Worm (Caenorhabditis elegans) whole organism, L3 larva: ENCODE results near the gene F38B7.2.
A peak's percentile ranks its signal among the peaks of the same experiment; 100 is the strongest.

Experiments
- R02D3.7 ChIP-seq: fragments of 150-350 bp; optimal IDR thresholded peaks from 2 replicates; lab custom pipeline; 2014; ENCODE audit warnings: missing biosample characterization, missing genetic modification characterization
- ama-1 ChIP-seq: fragments of 150-350 bp; optimal IDR thresholded peaks from 2 replicates; lab custom pipeline; 2018
- ceh-16 ChIP-seq: sonication (generic microtip); optimal IDR thresholded peaks from 2 replicates; lab custom pipeline; 2017; ENCODE audit warnings: missing biosample characterization, missing genetic modification characterization
- ceh-28 ChIP-seq: fragments of 150-350 bp; optimal IDR thresholded peaks from 2 replicates; lab custom pipeline; 2014; ENCODE audit warnings: missing biosample characterization, missing genetic modification reagents, missing genetic modification characterization
- ceh-82 ChIP-seq: fragments of 150-350 bp; optimal IDR thresholded peaks from 2 replicates; lab custom pipeline; 2014; ENCODE audit warnings: missing biosample characterization, missing genetic modification characterization
- ceh-9 ChIP-seq: sonication (generic microtip); optimal IDR thresholded peaks from 2 replicates; lab custom pipeline; 2018; ENCODE audit warnings: missing biosample characterization, missing genetic modification characterization
- egl-5 ChIP-seq: fragments of 150-350 bp; optimal IDR thresholded peaks from 2 replicates; lab custom pipeline; 2017; ENCODE audit warnings: missing biosample characterization, missing genetic modification reagents, missing genetic modification characterization, inconsistent platforms
- elt-1 ChIP-seq: fragments of 150-350 bp; optimal IDR thresholded peaks from 2 replicates; lab custom pipeline; 2014; ENCODE audit warnings: missing biosample characterization, missing genetic modification characterization
- elt-3 ChIP-seq, 3 experiments: fragments of 150-350 bp in 1 of 3; sonication (generic microtip) in 2 of 3; optimal IDR thresholded peaks; 2 replicates in 2 of 3; 4 replicates in 1 of 3; lab custom pipeline; 2014 to 2017; ENCODE audit warnings: missing biosample characterization in 3 of 3, missing genetic modification characterization in 3 of 3
- eor-1 ChIP-seq, 2 experiments: fragments of 150-350 bp; optimal IDR thresholded peaks; 2 replicates each; lab custom pipeline; 2014 to 2018; ENCODE audit warnings: missing biosample characterization in 2 of 2, missing genetic modification characterization in 2 of 2
- fkh-10 ChIP-seq: sonication (generic microtip); optimal IDR thresholded peaks from 2 replicates; lab custom pipeline; 2017; ENCODE audit warnings: missing biosample characterization, missing genetic modification reagents, missing genetic modification characterization
- fkh-2 ChIP-seq: fragments of 150-350 bp; optimal IDR thresholded peaks from 2 replicates; lab custom pipeline; 2014; ENCODE audit warnings: missing biosample characterization, missing genetic modification reagents, missing genetic modification characterization
- hmg-11 ChIP-seq: sonication (generic microtip); optimal IDR thresholded peaks from 2 replicates; lab custom pipeline; 2016; ENCODE audit warnings: missing genetic modification characterization, missing compliant biosample characterization
- lin-15B ChIP-seq: fragments of 150-350 bp; optimal IDR thresholded peaks from 2 replicates; lab custom pipeline; 2014; ENCODE audit warnings: missing biosample characterization, missing genetic modification characterization
- lsy-12 ChIP-seq: sonication (generic microtip); optimal IDR thresholded peaks from 2 replicates; lab custom pipeline; 2016; ENCODE audit warnings: mild to moderate bottlenecking, missing genetic modification characterization, missing compliant biosample characterization
- mdl-1 ChIP-seq: fragments of 150-350 bp; optimal IDR thresholded peaks from 2 replicates; lab custom pipeline; 2014; ENCODE audit warnings: missing biosample characterization, missing genetic modification characterization
- mml-1 ChIP-seq: fragments of 150-350 bp; sonication (generic microtip); optimal IDR thresholded peaks from 3 replicates; lab custom pipeline; 2014; ENCODE audit warnings: missing biosample characterization, missing genetic modification characterization
- nfya-1 ChIP-seq: sonication (generic microtip); optimal IDR thresholded peaks from 2 replicates; lab custom pipeline; 2017; ENCODE audit warnings: missing genetic modification characterization, mild to moderate bottlenecking, missing compliant biosample characterization, antibody characterized with exemption, moderate library complexity; ENCODE audit not compliant: insufficient read depth
- nhr-11 ChIP-seq: fragments of 150-350 bp; optimal IDR thresholded peaks from 2 replicates; lab custom pipeline; 2014; ENCODE audit warnings: missing biosample characterization, missing genetic modification characterization
- nhr-12 ChIP-seq: fragments of 150-350 bp; optimal IDR thresholded peaks from 2 replicates; lab custom pipeline; 2014; ENCODE audit warnings: missing biosample characterization, missing genetic modification characterization
- nhr-237 ChIP-seq: fragments of 150-350 bp; optimal IDR thresholded peaks from 2 replicates; lab custom pipeline; 2014; ENCODE audit warnings: missing biosample characterization, missing genetic modification characterization
- nhr-25 ChIP-seq: sonication (generic microtip); optimal IDR thresholded peaks from 2 replicates; lab custom pipeline; 2017; ENCODE audit warnings: missing biosample characterization, missing genetic modification characterization
- nhr-28 ChIP-seq: fragments of 150-350 bp; optimal IDR thresholded peaks from 2 replicates; lab custom pipeline; 2014; ENCODE audit warnings: missing biosample characterization, missing genetic modification characterization
- nhr-43 ChIP-seq: sonication (generic microtip); optimal IDR thresholded peaks from 2 replicates; lab custom pipeline; 2016; ENCODE audit warnings: mild to moderate bottlenecking, missing genetic modification characterization, missing compliant biosample characterization; ENCODE audit not compliant: poor library complexity, severe bottlenecking
- nhr-67 ChIP-seq: fragments of 150-350 bp; optimal IDR thresholded peaks from 2 replicates; lab custom pipeline; 2014; ENCODE audit warnings: missing biosample characterization, missing genetic modification characterization
- nhr-76 ChIP-seq: fragments of 150-350 bp; sonication (generic microtip); optimal IDR thresholded peaks from 5 replicates; lab custom pipeline; 2014; ENCODE audit warnings: missing biosample characterization, missing genetic modification characterization
- nhr-77 ChIP-seq: fragments of 150-350 bp; optimal IDR thresholded peaks from 2 replicates; lab custom pipeline; 2014; ENCODE audit warnings: missing biosample characterization, missing genetic modification characterization
- pha-4 ChIP-seq: fragments of 150-350 bp; optimal IDR thresholded peaks from 2 replicates; lab custom pipeline; 2014; ENCODE audit warnings: missing biosample characterization, missing genetic modification reagents, missing genetic modification characterization
- sea-2 ChIP-seq: fragments of 150-350 bp; sonication (generic microtip); optimal IDR thresholded peaks from 4 replicates; lab custom pipeline; 2014; ENCODE audit warnings: missing biosample characterization, missing genetic modification reagents, missing genetic modification characterization
- skn-1 ChIP-seq: fragments of 150-350 bp; optimal IDR thresholded peaks from 2 replicates; lab custom pipeline; 2014; ENCODE audit warnings: missing biosample characterization, missing genetic modification characterization
- snpc-4 ChIP-seq: fragments of 150-350 bp; optimal IDR thresholded peaks from 2 replicates; lab custom pipeline; 2014; ENCODE audit warnings: missing biosample characterization, missing genetic modification characterization
- tbx-2 ChIP-seq: sonication (generic microtip); optimal IDR thresholded peaks from 2 replicates; lab custom pipeline; 2016; ENCODE audit warnings: mild to moderate bottlenecking, missing genetic modification characterization, missing compliant biosample characterization
- unc-62 ChIP-seq: fragments of 150-350 bp; sonication (generic microtip); optimal IDR thresholded peaks from 4 replicates; lab custom pipeline; 2014; ENCODE audit warnings: missing biosample characterization, missing genetic modification reagents, missing genetic modification characterization
- zag-1 ChIP-seq: fragments of 150-350 bp; optimal IDR thresholded peaks from 2 replicates; lab custom pipeline; 2014; ENCODE audit warnings: missing biosample characterization, missing genetic modification characterization
- ztf-11 ChIP-seq: fragments of 150-350 bp; optimal IDR thresholded peaks from 2 replicates; lab custom pipeline; 2014; ENCODE audit warnings: missing biosample characterization, missing genetic modification characterization
- ztf-4 ChIP-seq: fragments of 150-350 bp; optimal IDR thresholded peaks from 2 replicates; lab custom pipeline; 2014; ENCODE audit warnings: missing biosample characterization, missing genetic modification characterization

The F38B7.2 gene

DNA sequence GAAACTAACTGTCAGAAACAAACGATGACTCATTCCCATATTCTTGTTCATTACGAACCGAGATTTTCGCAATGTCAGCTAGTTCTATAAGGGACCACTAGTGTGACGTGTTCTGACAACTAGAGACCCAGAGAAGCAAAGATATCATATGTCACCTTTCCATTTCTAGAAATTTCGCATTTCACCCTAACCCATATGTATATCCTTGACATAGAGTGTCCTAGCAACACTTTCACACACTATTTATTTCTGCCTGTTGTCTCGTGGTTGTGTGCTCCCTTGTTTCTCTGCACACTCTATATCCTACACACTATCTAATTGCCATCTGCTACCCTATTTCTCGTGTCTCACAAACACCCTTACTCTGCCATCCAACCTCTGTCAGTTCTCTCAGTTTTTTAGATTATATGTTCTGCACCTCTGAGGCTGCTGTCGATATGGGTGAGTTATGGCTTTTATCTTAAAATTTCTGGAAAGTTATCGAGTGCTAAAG is 5.2 kb downstream of the F38B7.2 start, which contains the start of the genes F38B7.17 and F38B7.3 (continued):
- TF ChIP-seq ceh-9 (tag; lab: Kevin White, UChicago) (no peak), hmg-11 (no peak), nhr-12 (tag; lab: Kevin White, UChicago) (no peak), ztf-4 (tag; lab: Kevin White, UChicago) (no peak), unc-62 (no peak), elt-3 (tag; optimal IDR thresholded peaks at IDR 0.05; lab: Kevin White, UChicago) (no peak), lin-15B (tag; lab: Kevin White, UChicago) (no peak), fkh-2 (no peak), nfya-1 (tag; lab: Kevin White, UChicago) (peak; percentile 68), nhr-237 (tag; lab: Kevin White, UChicago) (no peak), elt-1 (tag; lab: Kevin White, UChicago) (peak; percentile 4), zag-1 (tag; lab: Kevin White, UChicago) (no peak), fkh-10 (GFP tag; lab: Kevin White, UChicago) (no peak), lsy-12 (tag; lab: Kevin White, UChicago) (no peak), ceh-82 (no peak), nhr-43 (peak; percentile 15), R02D3.7 (tag; lab: Kevin White, UChicago) (no peak), nhr-76 (no peak), mdl-1 (peak; percentile 75), ceh-28 (tag; lab: Kevin White, UChicago) (no peak), nhr-28 (no peak)

- no peak for TF ChIP-seq mdl-1
- no peak for TF ChIP-seq nfya-1 (tag; lab: Kevin White, UChicago)
- no peak for TF ChIP-seq skn-1
- TF ChIP-seq pha-4 = no peak
- no peak for TF ChIP-seq nhr-12 (tag; lab: Kevin White, UChicago)
- TF ChIP-seq nhr-25 (tag; lab: Kevin White, UChicago) = no peak
- TF ChIP-seq nhr-28 = no peak
- TF ChIP-seq nhr-67 (tag; lab: Kevin White, UChicago) = no peak
- no peak for TF ChIP-seq hmg-11
- TF ChIP-seq tbx-2 (tag; lab: Kevin White, UChicago) = no peak
- no peak for TF ChIP-seq nhr-43
- no peak for TF ChIP-seq ceh-28 (tag; lab: Kevin White, UChicago)
- TF ChIP-seq egl-5 (tag; lab: Kevin White, UChicago) = no peak
- no peak for TF ChIP-seq ztf-4 (tag; lab: Kevin White, UChicago)
- TF ChIP-seq unc-62 = no peak
- no peak for TF ChIP-seq mml-1 (tag; lab: Kevin White, UChicago)
- no peak for TF ChIP-seq eor-1 (tag; optimal IDR thresholded peaks at IDR 0.05; lab: Kevin White, UChicago)
- no peak for TF ChIP-seq snpc-4 (tag; lab: Kevin White, UChicago)
- TF ChIP-seq ama-1 (lab: Kevin White, UChicago) = no peak
These were observed 8.6 kb downstream of the F38B7.2 start, which contains the start of gene srx-85 for ce11 chrV:11552379-11552778. Gene srx-85 (plus strand): TSS chrV:11552679.

DNA sequence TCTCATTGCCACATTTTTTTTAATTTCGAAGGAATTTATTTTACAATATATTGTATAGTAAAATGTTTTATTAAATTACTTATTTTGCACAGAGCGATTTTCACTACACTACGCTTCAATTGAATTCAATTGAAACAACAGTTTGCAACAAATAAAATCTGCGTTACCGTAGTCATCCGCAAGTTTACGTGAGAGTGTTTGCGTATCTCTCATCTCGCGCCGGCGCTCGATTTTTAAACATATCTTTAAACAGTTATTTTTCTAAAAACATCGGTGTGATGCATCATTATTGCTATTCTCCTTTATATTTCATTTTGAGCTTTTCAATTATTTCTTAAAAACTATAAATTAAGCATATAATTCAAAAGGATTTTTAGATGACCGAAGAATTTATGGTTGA is 10.5 kb downstream of the F38B7.2 start, which contains the start of gene duo-1:
Gene duo-1 (plus strand): TSS at position 371 of the 400 bp plus-strand sequence.
- no peak for TF ChIP-seq fkh-10 (GFP tag; lab: Kevin White, UChicago)
- no peak for TF ChIP-seq snpc-4 (tag; lab: Kevin White, UChicago)
- no peak for TF ChIP-seq mml-1 (tag; lab: Kevin White, UChicago)

ce11 chrV:11562643-11563042 is 18.9 kb downstream of the F38B7.2 start, which contains the start of gene srx-86:
Gene srx-86 (plus strand): TSS chrV:11562943.
- TF ChIP-seq nhr-77 = no peak
- no peak for TF ChIP-seq mml-1 (tag; lab: Kevin White, UChicago)
- no peak for TF ChIP-seq ztf-11
- TF ChIP-seq nhr-28 = no peak
- TF ChIP-seq sea-2 (GFP tag; lab: Kevin White, UChicago) = no peak
- TF ChIP-seq nhr-237 (tag; lab: Kevin White, UChicago) = no peak
- TF ChIP-seq unc-62 = no peak

DNA sequence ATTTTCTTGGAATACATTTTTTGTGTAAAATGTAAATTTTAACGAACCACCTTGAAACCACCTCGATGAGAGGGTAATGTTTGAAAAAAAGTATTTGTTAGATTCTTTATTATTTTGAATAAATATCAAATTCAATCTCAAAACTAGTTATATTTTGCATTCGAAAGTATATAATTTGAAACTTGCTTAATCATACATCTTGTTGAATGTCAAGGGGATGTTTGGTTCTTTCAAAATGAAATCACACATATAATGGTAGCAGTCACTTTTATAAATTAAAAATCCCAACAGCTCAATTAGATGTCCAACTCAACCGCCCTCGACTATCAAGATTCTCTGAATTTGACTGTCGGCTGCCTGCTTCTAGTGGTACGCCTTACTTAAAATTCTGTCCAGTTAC is 20.8 kb downstream of the F38B7.2 start, which contains the start of gene srx-87:
Gene srx-87 (plus strand): TSS at position 301 of the 400 bp plus-strand sequence.
- TF ChIP-seq ceh-16 (tag; lab: Kevin White, UChicago) = no peak
- no peak for TF ChIP-seq nhr-76
- TF ChIP-seq fkh-2 = no peak
- TF ChIP-seq nhr-67 (tag; lab: Kevin White, UChicago) = no peak
- no peak for TF ChIP-seq ama-1 (lab: Kevin White, UChicago)
- TF ChIP-seq tbx-2 (tag; lab: Kevin White, UChicago) = no peak
- no peak for TF ChIP-seq ztf-11
- no peak for TF ChIP-seq ceh-82
- no peak for TF ChIP-seq nhr-77
- TF ChIP-seq nhr-11 (tag; lab: Kevin White, UChicago) = no peak
